Worm (Caenorhabditis elegans): ENCODE data around the gene dlc-4.

ce11 chrIV:16396651-16397050 is 46.4 kb upstream of the dlc-4 start:
- TF ChIP-seq ceh-30 (tag; optimal IDR thresholded peaks at IDR 0.05) (no peak), pha-4 (tag; optimal IDR thresholded peaks at IDR 0.05) (no peak), ceh-34 (tag; optimal IDR thresholded peaks at IDR 0.05) (no peak), C08G9.2 (tag; optimal IDR thresholded peaks at IDR 0.05) (no peak), pqm-1 (tag; optimal IDR thresholded peaks at IDR 0.05) (no peak), F13H6.1 (tag; optimal IDR thresholded peaks at IDR 0.05) (no peak), che-1 (tag; optimal IDR thresholded peaks at IDR 0.05) (no peak), fkh-10 (GFP tag; optimal IDR thresholded peaks at IDR 0.05) (no peak), ama-1 (optimal IDR thresholded peaks at IDR 0.05) (no peak), elt-2 (tag; optimal IDR thresholded peaks at IDR 0.05) (no peak), ceh-45 (GFP tag; IDR thresholded peaks at IDR 0.05) (no peak), unc-42 (tag; optimal IDR thresholded peaks at IDR 0.05) (no peak), sox-4 (tag; optimal IDR thresholded peaks at IDR 0.05) (no peak)

Measured in whole organism, late embryonic.